Worm (Caenorhabditis elegans): ENCODE data around the gene ZK488.5.

Gene ZK488.5

DNA sequence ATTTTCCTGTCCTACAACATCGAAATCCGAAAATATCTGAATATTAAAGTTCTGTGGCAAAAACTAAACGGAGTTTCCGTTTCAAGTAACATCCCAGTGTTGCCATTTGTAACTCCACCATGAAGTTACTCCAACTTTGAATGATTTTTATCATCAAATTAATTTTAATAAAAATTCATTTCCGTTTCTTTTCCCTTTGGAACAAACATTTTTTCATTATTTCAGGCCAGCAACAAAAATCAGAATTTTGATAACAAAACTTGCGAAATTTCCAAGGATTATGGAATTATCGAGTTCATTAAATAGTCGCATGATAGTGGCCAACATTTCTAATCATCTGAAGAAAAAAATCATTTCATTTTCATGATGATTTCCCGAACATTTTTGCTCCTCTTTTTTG, 30.2 kb upstream of the ZK488.5 start, which contains the start of gene C14C6.2:
C14C6.2 (plus strand) TSS at position 301 of the 400 bp plus-strand sequence.
- TF ChIP-seq tbp1 (GFP tag; optimal IDR thresholded peaks at IDR 0.05) (no peak), F57A8.1 (GFP tag; optimal IDR thresholded peaks at IDR 0.05) (no peak), mel-28 (tag; optimal IDR thresholded peaks at IDR 0.05; ENCODE audit: borderline replicate concordance) (no peak), nhr-90 (tag; optimal IDR thresholded peaks at IDR 0.05) (no peak), ceh-91 (GFP tag; IDR thresholded peaks at IDR 0.05) (no peak), mcd-1 (GFP tag; IDR thresholded peaks at IDR 0.05) (no peak)

ce11 chrV:565984-566383, 27.1 kb upstream of the ZK488.5 start, which contains the start of gene sri-73:
Gene sri-73 (minus strand): TSS chrV:566084.
- no peak for TF ChIP-seq rcor-1 (GFP tag; IDR thresholded peaks at IDR 0.05)
- no peak for TF ChIP-seq zfh-2 (GFP tag; conservative IDR thresholded peaks at IDR 0.05)
- TF ChIP-seq C06A6.2 (GFP tag; conservative IDR thresholded peaks at IDR 0.05): no peak
- TF ChIP-seq ceh-40 (GFP tag; IDR thresholded peaks at IDR 0.05): no peak
- no peak for TF ChIP-seq efl-1 (GFP tag; optimal IDR thresholded peaks at IDR 0.05)
- no peak for TF ChIP-seq attf-3 (GFP tag; conservative IDR thresholded peaks at IDR 0.05)
- no peak for TF ChIP-seq aptf-2 (GFP tag; conservative IDR thresholded peaks at IDR 0.05)

- TF ChIP-seq hlh-26 (GFP tag; conservative IDR thresholded peaks at IDR 0.05) (no peak), zfh-2 (GFP tag; conservative IDR thresholded peaks at IDR 0.05) (no peak)
Measured at ce11 chrV:568105-568504, 25.0 kb upstream of the ZK488.5 start, which contains the start of gene sri-72. Gene sri-72 (minus strand): TSS chrV:568205.

DNA sequence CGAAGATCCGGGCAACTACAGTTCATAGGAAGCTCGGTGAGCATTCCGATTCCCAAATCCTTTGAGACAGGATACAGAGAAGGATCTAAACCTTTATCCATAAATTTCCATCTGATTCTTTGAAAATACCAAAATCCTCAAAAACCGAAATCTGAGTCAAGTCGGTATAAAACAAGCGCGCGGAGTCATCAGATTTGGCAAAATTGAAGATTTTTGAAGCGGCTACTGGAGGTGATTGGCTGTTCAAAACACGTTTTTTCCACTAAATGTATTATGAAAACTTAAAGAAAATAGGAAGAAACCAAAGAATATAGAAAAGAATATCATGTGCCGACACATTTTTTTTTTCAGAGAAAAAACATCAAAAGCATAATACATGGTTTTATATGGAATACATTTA, 18.4 kb upstream of the ZK488.5 start, which contains the start of gene C14C6.13:
C14C6.13 (minus strand) TSS at position 101 of the 400 bp plus-strand sequence.
- TF ChIP-seq Y56A3A.18 (GFP tag; IDR thresholded peaks at IDR 0.05) (no peak), snpc-3.4 (tag; optimal IDR thresholded peaks at IDR 0.05) (no peak), hmg-1.2 (GFP tag; IDR thresholded peaks at IDR 0.05) (no peak), pbrm-1 (GFP tag; IDR thresholded peaks at IDR 0.05) (no peak)

DNA sequence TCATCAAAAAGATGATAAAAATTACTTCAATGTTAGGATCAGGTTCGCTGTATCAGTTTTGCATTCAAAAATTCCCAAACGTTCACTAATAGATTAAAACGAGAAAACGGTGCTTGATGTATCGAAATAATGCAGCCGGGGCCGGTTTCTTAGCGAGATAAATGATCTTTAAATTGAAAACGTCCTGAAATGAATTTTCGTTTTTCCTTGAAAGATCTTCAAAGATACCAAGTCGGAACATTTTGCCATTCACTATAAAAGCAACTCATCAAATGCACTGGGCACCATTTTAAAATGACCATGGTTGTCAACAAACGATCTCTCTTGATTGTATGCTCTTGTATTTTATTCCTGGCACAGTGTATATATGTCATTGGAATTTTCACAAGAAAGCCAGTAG, 17.0 kb upstream of the ZK488.5 start, which contains the start of gene K06H6.5:
K06H6.5 (plus strand) TSS at position 301 of the 400 bp plus-strand sequence.
- no peak for TF ChIP-seq cebp-2 (GFP tag; IDR thresholded peaks at IDR 0.05)
- TF ChIP-seq Y53G8AR.9 (GFP tag; conservative IDR thresholded peaks at IDR 0.05): no peak
- TF ChIP-seq lin-26 (GFP tag; IDR thresholded peaks at IDR 0.05): no peak
- no peak for TF ChIP-seq lin-40 (tag; optimal IDR thresholded peaks at IDR 0.05)
- TF ChIP-seq lir-1 (GFP tag; conservative IDR thresholded peaks at IDR 0.05): no peak
- TF ChIP-seq attf-3 (GFP tag; conservative IDR thresholded peaks at IDR 0.05): no peak
- TF ChIP-seq hlh-12 (tag; optimal IDR thresholded peaks at IDR 0.05): no peak
- no peak for TF ChIP-seq mes-4 (tag; optimal IDR thresholded peaks at IDR 0.05)
- TF ChIP-seq nhr-90 (tag; optimal IDR thresholded peaks at IDR 0.05): no peak
- no peak for TF ChIP-seq bed-1 (GFP tag; IDR thresholded peaks at IDR 0.05)
- TF ChIP-seq ztf-26 (tag; optimal IDR thresholded peaks at IDR 0.05): no peak
- no peak for TF ChIP-seq snpc-1.3 (tag; optimal IDR thresholded peaks at IDR 0.05; ENCODE audit: insufficient read depth)

DNA sequence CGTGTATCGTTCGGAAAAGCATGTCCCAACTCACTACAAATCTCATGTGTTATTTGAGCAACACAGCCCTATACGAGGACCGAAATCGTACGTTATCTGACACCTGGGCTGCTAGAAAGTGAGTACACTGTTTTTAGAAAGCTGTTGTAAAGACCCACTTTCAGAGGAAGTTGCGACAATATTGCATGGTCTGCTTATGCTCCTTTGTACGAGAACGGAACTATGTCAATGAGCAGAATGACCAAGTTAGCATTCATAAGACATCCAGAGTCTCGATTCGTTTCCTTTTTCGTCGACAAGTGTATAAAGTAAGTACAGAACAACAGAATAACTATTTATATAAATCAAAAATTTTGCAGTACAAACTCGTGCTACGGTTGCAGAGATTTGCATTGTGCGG, 16.1 kb upstream of the ZK488.5 start:
- TF ChIP-seq C06A6.2 (GFP tag; conservative IDR thresholded peaks at IDR 0.05): no peak
- no peak for TF ChIP-seq F49E8.2 (tag; optimal IDR thresholded peaks at IDR 0.05; ENCODE audit: insufficient read depth)
- TF ChIP-seq nhr-179 (tag; optimal IDR thresholded peaks at IDR 0.05): no peak
- no peak for TF ChIP-seq F55B11.4 (tag; optimal IDR thresholded peaks at IDR 0.05; ENCODE audit: borderline replicate concordance, insufficient read depth)
- no peak for TF ChIP-seq bed-2 (GFP tag; IDR thresholded peaks at IDR 0.05)
- TF ChIP-seq pha-4 (tag; optimal IDR thresholded peaks at IDR 0.05): no peak
- no peak for TF ChIP-seq B0035.1 (tag; optimal IDR thresholded peaks at IDR 0.05)
- TF ChIP-seq sptf-2 (GFP tag; optimal IDR thresholded peaks at IDR 0.05): no peak
- no peak for TF ChIP-seq lir-1 (GFP tag; conservative IDR thresholded peaks at IDR 0.05)
- no peak for TF ChIP-seq ceh-100 (GFP tag; IDR thresholded peaks at IDR 0.05)
- no peak for TF ChIP-seq akir-1 (GFP tag; optimal IDR thresholded peaks at IDR 0.05)
- no peak for TF ChIP-seq ztf-18 (tag; optimal IDR thresholded peaks at IDR 0.05)
- no peak for TF ChIP-seq him-1 (tag; optimal IDR thresholded peaks at IDR 0.05)
- no peak for TF ChIP-seq pbrm-1 (GFP tag; IDR thresholded peaks at IDR 0.05)
- no peak for TF ChIP-seq fkh-3 (tag; optimal IDR thresholded peaks at IDR 0.05)
- TF ChIP-seq F57C9.4 (tag; optimal IDR thresholded peaks at IDR 0.05): no peak

All from whole organism, young adult.